Worm (Caenorhabditis elegans) whole organism, L1 larva: ENCODE results near the gene phf-34.

Experiments used
- ama-1 ChIP-seq: fragments of 150-350 bp; optimal IDR thresholded peaks from 2 replicates; lab custom pipeline; 2014
- blmp-1 ChIP-seq: fragments of 150-350 bp; optimal IDR thresholded peaks from 2 replicates; lab custom pipeline; 2014; ENCODE audit warnings: missing biosample characterization, missing genetic modification characterization
- grh-1 ChIP-seq: fragments of 200-800 bp; sonication (Bioruptor generic); IDR thresholded peaks from 2 replicates; pipeline ENCODE4 v1.3.6; 2022; ENCODE audit warnings: missing genetic modification reagents, missing genetic modification characterization, missing compliant biosample characterization
- lsy-2 ChIP-seq, 2 experiments: fragments of 150-350 bp; optimal IDR thresholded peaks; 2 replicates each; lab custom pipeline; 2014; ENCODE audit warnings: missing biosample characterization in 2 of 2, missing genetic modification characterization in 2 of 2
- nhr-11 ChIP-seq: fragments of 150-350 bp; optimal IDR thresholded peaks from 2 replicates; lab custom pipeline; 2014; ENCODE audit warnings: missing biosample characterization, missing genetic modification characterization
- nhr-237 ChIP-seq: fragments of 150-350 bp; optimal IDR thresholded peaks from 2 replicates; lab custom pipeline; 2014; ENCODE audit warnings: missing biosample characterization, missing genetic modification characterization
- nhr-28 ChIP-seq: fragments of 150-350 bp; optimal IDR thresholded peaks from 2 replicates; lab custom pipeline; 2014; ENCODE audit warnings: missing biosample characterization, missing genetic modification characterization
- skn-1 ChIP-seq: fragments of 150-350 bp; optimal IDR thresholded peaks from 2 replicates; lab custom pipeline; 2014; ENCODE audit warnings: missing biosample characterization, missing genetic modification characterization
- swsn-7 ChIP-seq: sonication (generic microtip); optimal IDR thresholded peaks from 2 replicates; lab custom pipeline; 2016; ENCODE audit warnings: missing genetic modification characterization, missing compliant biosample characterization
- tbx-2 ChIP-seq: sonication (generic microtip); optimal IDR thresholded peaks from 2 replicates; lab custom pipeline; 2016; ENCODE audit warnings: missing genetic modification characterization, missing compliant biosample characterization
- unc-62 ChIP-seq: fragments of 150-350 bp; optimal IDR thresholded peaks from 2 replicates; lab custom pipeline; 2014; ENCODE audit warnings: missing biosample characterization, missing genetic modification reagents, missing genetic modification characterization
- ztf-11 ChIP-seq, 2 experiments: sonication (generic microtip); optimal IDR thresholded peaks; 2 replicates each; lab custom pipeline; 2016 to 2017; ENCODE audit warnings: missing genetic modification characterization in 2 of 2, missing biosample characterization in 1 of 2, missing compliant biosample characterization in 1 of 2
- ztf-4 ChIP-seq: fragments of 150-350 bp; optimal IDR thresholded peaks from 2 replicates; lab custom pipeline; 2014; ENCODE audit warnings: missing biosample characterization, missing genetic modification characterization

- TF ChIP-seq lsy-2 (tag; optimal IDR thresholded peaks at IDR 0.05; lab: Kevin White, UChicago): no peak
- TF ChIP-seq ztf-4 (tag; lab: Kevin White, UChicago): no peak
- TF ChIP-seq tbx-2: no peak
- TF ChIP-seq nhr-237 (tag; lab: Kevin White, UChicago): no peak
- no peak for TF ChIP-seq unc-62 (GFP tag; lab: Kevin White, UChicago)
- no peak for TF ChIP-seq skn-1 (tag; lab: Kevin White, UChicago)
- no peak for TF ChIP-seq nhr-11 (tag; lab: Kevin White, UChicago)
- no peak for TF ChIP-seq nhr-28
- no peak for TF ChIP-seq grh-1 (GFP tag; lab: Robert Waterston, UW)
- TF ChIP-seq swsn-7: no peak
- no peak for TF ChIP-seq ama-1 (lab: Kevin White, UChicago)
- no peak for TF ChIP-seq blmp-1 (tag; lab: Kevin White, UChicago)
- TF ChIP-seq ztf-11 (tag; optimal IDR thresholded peaks at IDR 0.05; lab: Kevin White, UChicago): no peak
Measured at ce11 chrX:9921257-9921656, 22.0 kb upstream of the phf-34 start, which contains the start of gene C17G1.2.
